Worm (Caenorhabditis elegans) whole organism, L4/young adult: ENCODE measurements around the gene srx-65.

Experiments
- W03F9.2 ChIP-seq: fragments of 150-350 bp; optimal IDR thresholded peaks from 2 replicates; lab custom pipeline; 2014; ENCODE audit warnings: missing biosample characterization, missing genetic modification characterization
- dao-5 ChIP-seq: sonication (generic microtip); optimal IDR thresholded peaks from 2 replicates; lab custom pipeline; 2016; ENCODE audit warnings: missing genotype, missing genetic modification characterization, moderate library complexity, missing compliant biosample characterization
- him-1 ChIP-seq: sonication (generic microtip); optimal IDR thresholded peaks from 2 replicates; lab custom pipeline; 2016; ENCODE audit warnings: missing genotype, missing genetic modification reagents, missing genetic modification characterization, missing compliant biosample characterization

srx-65 gene

ce11 chrV:3903424-3903823 is 18.3 kb upstream of the srx-65 start:
- TF ChIP-seq him-1 (tag; lab: Kevin White, UChicago): no peak
- TF ChIP-seq dao-5 (tag; lab: Kevin White, UChicago): no peak

ce11 chrV:3905841-3906240 is 15.9 kb upstream of the srx-65 start, which contains the start of gene nhr-156:
nhr-156 (plus strand) TSS chrV:3906106.
- no peak for TF ChIP-seq dao-5 (tag; lab: Kevin White, UChicago)
- no peak for TF ChIP-seq him-1 (tag; lab: Kevin White, UChicago)
- TF ChIP-seq W03F9.2: no peak

DNA sequence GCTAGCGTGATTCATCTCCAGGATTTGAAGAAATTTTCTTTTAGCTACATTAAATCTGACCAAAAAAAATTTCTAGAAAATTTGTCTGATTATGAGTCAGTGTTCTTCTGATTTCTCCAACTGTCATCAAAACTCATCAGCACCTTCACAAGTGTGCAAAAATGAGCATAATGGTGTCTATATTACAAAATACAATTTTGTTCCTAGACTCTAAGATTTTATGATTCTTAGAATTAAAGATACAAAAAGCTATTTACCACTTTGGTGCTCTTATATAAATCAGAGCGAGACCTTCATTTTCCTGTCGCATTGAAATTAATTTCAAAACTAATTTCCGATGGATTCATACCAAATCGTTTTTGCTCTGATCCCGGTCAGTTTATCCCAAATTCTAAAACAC is 9.3 kb upstream of the srx-65 start, which contains the start of gene srx-68:
Gene srx-68 (plus strand): TSS at position 301 of the 400 bp plus-strand sequence.
- TF ChIP-seq dao-5 (tag; lab: Kevin White, UChicago): no peak
- TF ChIP-seq him-1 (tag; lab: Kevin White, UChicago): no peak
- no peak for TF ChIP-seq W03F9.2

DNA sequence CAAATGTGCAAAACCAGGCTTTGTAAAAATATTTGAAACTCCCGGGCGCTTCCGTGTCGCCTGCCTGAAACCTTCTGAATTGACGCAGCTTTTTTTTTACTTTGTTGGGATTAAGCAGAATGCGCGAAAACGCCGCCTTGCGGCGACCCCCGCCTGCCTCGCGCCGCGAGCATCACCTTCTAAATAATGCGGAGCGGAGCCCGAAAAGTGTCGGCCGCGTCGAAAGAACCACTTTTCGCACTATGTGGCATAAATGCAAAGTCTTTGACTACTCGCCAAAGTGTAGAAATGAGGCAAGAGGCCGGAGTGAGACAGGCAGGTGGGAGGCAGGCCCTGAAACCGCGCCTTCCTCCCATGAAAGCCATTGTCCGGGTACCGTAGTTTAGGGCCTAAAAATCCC is 8.6 kb upstream of the srx-65 start:
- TF ChIP-seq him-1 (tag; lab: Kevin White, UChicago): no peak
- TF ChIP-seq dao-5 (tag; lab: Kevin White, UChicago): no peak
- TF ChIP-seq W03F9.2: no peak

- no peak for TF ChIP-seq him-1 (tag; lab: Kevin White, UChicago)
- no peak for TF ChIP-seq dao-5 (tag; lab: Kevin White, UChicago)
- no peak for TF ChIP-seq W03F9.2
These were observed 5.3 kb upstream of the srx-65 start, which contains the start of gene srx-67 for ce11 chrV:3916480-3916879. srx-67 (plus strand) TSS chrV:3916780.

ce11 chrV:3919289-3919688 is 2.4 kb upstream of the srx-65 start, which contains the start of gene srx-66:
srx-66 (plus strand) TSS chrV:3919589.
- TF ChIP-seq him-1 (tag; lab: Kevin White, UChicago): no peak
- TF ChIP-seq W03F9.2: no peak
- no peak for TF ChIP-seq dao-5 (tag; lab: Kevin White, UChicago)

- TF ChIP-seq W03F9.2 (no peak), dao-5 (tag; lab: Kevin White, UChicago) (no peak), him-1 (tag; lab: Kevin White, UChicago) (no peak)
These were observed 812 bp downstream of the srx-65 start for ce11 chrV:3922547-3922946.

DNA sequence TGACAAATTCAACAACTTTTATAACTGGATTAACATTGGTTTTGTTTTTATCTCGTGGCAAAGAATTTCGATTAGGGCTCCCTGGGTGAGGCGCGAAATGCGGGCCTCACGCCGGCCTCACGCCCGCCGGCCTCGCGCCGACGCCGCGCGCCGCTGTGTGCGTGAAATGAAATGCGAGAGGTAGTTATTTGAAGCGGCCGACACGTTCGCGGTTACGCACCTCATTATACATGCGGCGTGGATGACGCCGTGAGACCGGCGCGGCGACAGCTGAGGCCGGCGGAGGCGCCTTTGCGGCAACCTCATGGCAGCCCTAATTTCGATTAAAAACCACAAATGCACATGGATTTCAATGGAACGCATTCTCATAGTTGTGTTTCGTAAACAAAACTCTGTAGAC is 5.8 kb downstream of the srx-65 start:
- no peak for TF ChIP-seq dao-5 (tag; lab: Kevin White, UChicago)
- no peak for TF ChIP-seq him-1 (tag; lab: Kevin White, UChicago)
- TF ChIP-seq W03F9.2: no peak

ce11 chrV:3929099-3929498 is 7.4 kb downstream of the srx-65 start, which contains the start of gene srx-64:
srx-64 (plus strand) TSS chrV:3929399.
- TF ChIP-seq him-1 (tag; lab: Kevin White, UChicago): no peak
- TF ChIP-seq dao-5 (tag; lab: Kevin White, UChicago): no peak
- no peak for TF ChIP-seq W03F9.2

DNA sequence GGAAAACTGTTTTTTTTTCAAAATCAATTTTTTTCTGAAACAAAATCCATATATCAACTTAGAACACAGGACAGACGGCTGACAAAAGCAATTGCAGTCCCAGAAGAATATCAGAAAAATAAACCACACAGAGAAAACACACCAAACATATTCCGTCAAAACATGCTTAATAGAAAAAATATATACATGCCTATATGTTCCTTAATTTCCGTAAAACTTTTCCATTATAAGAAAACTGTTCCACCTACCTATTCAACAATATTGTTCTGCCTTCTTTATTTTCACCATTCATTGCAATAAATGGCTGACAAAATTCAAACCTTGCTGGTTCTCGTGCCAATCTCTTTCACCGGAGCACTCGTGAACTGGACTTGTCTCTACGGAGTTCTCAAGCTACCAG is 9.6 kb downstream of the srx-65 start, which contains the start of gene srx-63:
Gene srx-63 (plus strand): TSS at position 301 of the 400 bp plus-strand sequence.
- TF ChIP-seq him-1 (tag; lab: Kevin White, UChicago): no peak

DNA sequence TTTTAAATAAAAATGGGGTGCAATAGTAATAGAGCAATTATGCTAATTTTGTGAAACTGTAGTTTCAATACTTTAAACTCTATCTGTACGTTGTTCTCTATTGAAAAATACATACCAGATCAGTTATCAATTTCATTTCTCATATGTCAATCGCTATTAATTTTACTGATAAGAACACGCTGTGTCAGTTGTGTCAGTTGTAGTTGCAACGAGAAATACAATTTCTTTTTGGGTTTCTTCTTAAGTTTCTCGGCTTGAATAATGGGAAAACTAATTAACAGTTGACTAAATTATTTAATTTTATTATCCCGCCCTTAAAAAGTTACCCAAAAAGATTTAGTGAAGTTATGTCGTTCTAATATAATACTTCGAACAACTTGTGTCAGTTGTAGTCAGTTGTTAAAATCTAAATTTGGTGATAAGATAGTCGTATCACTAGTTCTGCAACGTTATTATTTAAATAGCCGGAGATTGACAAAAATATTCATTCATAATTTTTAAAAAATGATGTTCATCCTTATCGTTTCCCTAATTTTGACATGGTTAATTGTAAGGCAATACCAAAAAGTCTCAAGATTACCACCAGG is 14.2 kb downstream of the srx-65 start, which contains the start of gene cyp-35A5:
Gene cyp-35A5 (plus strand): TSS at position 435 of the 587 bp plus-strand sequence.
- no peak for TF ChIP-seq W03F9.2
- no peak for TF ChIP-seq him-1 (tag; lab: Kevin White, UChicago)
- TF ChIP-seq dao-5 (tag; lab: Kevin White, UChicago): no peak

ce11 chrV:3938789-3939188 is 17.1 kb downstream of the srx-65 start, which contains the start of gene cyp-35B1:
cyp-35B1 (plus strand) TSS chrV:3939032.
- TF ChIP-seq dao-5 (tag; lab: Kevin White, UChicago): no peak
- no peak for TF ChIP-seq him-1 (tag; lab: Kevin White, UChicago)
- no peak for TF ChIP-seq W03F9.2

DNA sequence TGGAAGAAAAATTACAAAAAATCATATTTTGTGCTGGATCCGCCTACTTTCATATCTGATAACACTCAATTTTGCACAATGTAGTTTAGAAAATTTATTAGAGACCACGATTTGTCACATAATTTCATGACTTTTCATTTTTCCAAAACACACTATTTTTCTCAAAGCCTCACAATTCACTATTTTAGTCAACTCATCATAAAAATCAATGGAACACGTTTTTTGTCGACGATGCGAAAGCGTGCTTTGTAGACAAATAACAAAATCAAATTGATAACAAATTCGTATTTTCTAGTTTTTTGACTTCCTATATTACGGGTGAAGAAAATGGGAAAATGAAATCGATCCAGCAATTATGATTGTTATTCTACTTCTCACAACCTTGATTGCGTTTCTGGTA is 20.1 kb downstream of the srx-65 start, which contains the start of gene cyp-35B2:
Gene cyp-35B2 (plus strand): TSS at position 301 of the 400 bp plus-strand sequence.
- TF ChIP-seq dao-5 (tag; lab: Kevin White, UChicago) (no peak), W03F9.2 (no peak), him-1 (tag; lab: Kevin White, UChicago) (no peak)

DNA sequence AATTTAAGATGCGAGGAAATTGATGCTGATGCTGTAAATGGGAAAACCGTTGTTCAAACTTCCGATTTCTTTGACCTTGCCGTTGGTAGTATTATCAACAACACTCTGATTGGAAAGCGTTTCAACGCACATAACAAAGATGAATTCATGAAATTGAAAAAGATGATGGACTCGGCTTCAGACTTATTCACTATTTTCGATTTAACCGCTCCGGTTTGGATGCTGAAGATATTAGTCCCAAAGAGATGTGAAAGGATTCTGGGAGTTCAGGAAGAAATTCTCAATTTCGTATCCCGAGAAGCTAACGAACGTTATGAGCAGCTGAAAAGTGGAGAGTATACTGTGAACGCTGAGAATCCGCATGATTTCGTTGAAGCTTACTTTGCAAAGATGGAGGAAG is 21.6 kb downstream of the srx-65 start:
- TF ChIP-seq him-1 (tag; lab: Kevin White, UChicago): no peak
- TF ChIP-seq W03F9.2: no peak
- no peak for TF ChIP-seq dao-5 (tag; lab: Kevin White, UChicago)

ce11 chrV:3945053-3945452 is 23.3 kb downstream of the srx-65 start, which contains the start of gene cyp-35B3:
cyp-35B3 (plus strand) TSS chrV:3945353.
- TF ChIP-seq him-1 (tag; lab: Kevin White, UChicago): no peak
- no peak for TF ChIP-seq W03F9.2
- TF ChIP-seq dao-5 (tag; lab: Kevin White, UChicago): no peak
